Worm (Caenorhabditis elegans) whole organism, L2 larva: Measurements from ENCODE around the gene grl-3.

Experiments
- nhr-12 ChIP-seq: fragments of 150-350 bp; optimal IDR thresholded peaks from 2 replicates; lab custom pipeline; 2014; ENCODE audit warnings: missing biosample characterization, missing genetic modification characterization
- snpc-4 ChIP-seq: fragments of 150-350 bp; optimal IDR thresholded peaks from 2 replicates; lab custom pipeline; 2014; ENCODE audit warnings: missing biosample characterization, missing genetic modification characterization

- TF ChIP-seq nhr-12 (tag; lab: Kevin White, UChicago) (no peak), snpc-4 (tag; lab: Kevin White, UChicago) (no peak)
Observed at ce11 chrV:11438464-11438863, 27.2 kb downstream of the grl-3 start, which contains the start of gene dmsr-1.
